Worm (Caenorhabditis elegans): ENCODE measurements around the gene ugt-29.

ugt-29 gene

DNA sequence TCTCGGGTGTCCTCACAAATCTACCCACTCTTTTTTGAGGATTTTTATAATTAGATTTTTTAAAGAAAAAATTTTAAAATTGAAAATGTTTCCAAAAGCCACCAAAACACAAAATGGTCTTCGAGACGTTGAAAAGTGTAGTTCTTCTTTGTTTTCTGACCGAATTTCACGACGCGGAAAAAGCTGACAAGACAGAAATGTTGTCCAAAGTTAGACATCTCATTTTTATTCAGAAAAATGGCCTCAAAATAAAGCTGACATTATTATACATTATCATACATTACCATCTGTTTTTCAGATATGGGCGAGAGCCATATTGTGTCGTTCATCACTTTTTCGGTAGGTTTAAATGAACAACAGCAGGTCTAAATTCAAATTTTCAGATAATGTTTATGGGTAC lies 19.7 kb downstream of the ugt-29 start, which contains the start of gene srx-22:
Gene srx-22, plus strand, starts transcription at position 301 of the 400 bp plus-strand sequence.
- TF ChIP-seq ets-7 (tag; optimal IDR thresholded peaks at IDR 0.05), result no peak
- no peak for TF ChIP-seq ceh-13 (GFP tag; optimal IDR thresholded peaks at IDR 0.05)
- no peak for TF ChIP-seq tbx-37 (GFP tag; conservative IDR thresholded peaks at IDR 0.05)
- TF ChIP-seq tbx-11 (GFP tag; IDR thresholded peaks at IDR 0.05), result no peak
- TF ChIP-seq tra-4 (tag; optimal IDR thresholded peaks at IDR 0.05), result no peak
- TF ChIP-seq aly-1 (tag; optimal IDR thresholded peaks at IDR 0.05), result no peak
- TF ChIP-seq flt-1 (GFP tag; IDR thresholded peaks at IDR 0.05), result no peak
- TF ChIP-seq B0310.2 (tag; optimal IDR thresholded peaks at IDR 0.05), result no peak
- no peak for TF ChIP-seq scrt-1 (GFP tag; IDR thresholded peaks at IDR 0.05)
- TF ChIP-seq ama-1 (optimal IDR thresholded peaks at IDR 0.05), result no peak
- no peak for TF ChIP-seq hmg-4 (GFP tag; optimal IDR thresholded peaks at IDR 0.05)
- TF ChIP-seq ceh-36 (tag; optimal IDR thresholded peaks at IDR 0.05), result no peak
- no peak for TF ChIP-seq pes-1 (GFP tag; IDR thresholded peaks at IDR 0.05)
- no peak for TF ChIP-seq F13C5.2 (tag; optimal IDR thresholded peaks at IDR 0.05)
- TF ChIP-seq hmbx-1 (tag; optimal IDR thresholded peaks at IDR 0.05), result no peak
- TF ChIP-seq hnd-1 (tag; optimal IDR thresholded peaks at IDR 0.05), result no peak
- TF ChIP-seq sea-1 (GFP tag; conservative IDR thresholded peaks at IDR 0.05), result no peak

DNA sequence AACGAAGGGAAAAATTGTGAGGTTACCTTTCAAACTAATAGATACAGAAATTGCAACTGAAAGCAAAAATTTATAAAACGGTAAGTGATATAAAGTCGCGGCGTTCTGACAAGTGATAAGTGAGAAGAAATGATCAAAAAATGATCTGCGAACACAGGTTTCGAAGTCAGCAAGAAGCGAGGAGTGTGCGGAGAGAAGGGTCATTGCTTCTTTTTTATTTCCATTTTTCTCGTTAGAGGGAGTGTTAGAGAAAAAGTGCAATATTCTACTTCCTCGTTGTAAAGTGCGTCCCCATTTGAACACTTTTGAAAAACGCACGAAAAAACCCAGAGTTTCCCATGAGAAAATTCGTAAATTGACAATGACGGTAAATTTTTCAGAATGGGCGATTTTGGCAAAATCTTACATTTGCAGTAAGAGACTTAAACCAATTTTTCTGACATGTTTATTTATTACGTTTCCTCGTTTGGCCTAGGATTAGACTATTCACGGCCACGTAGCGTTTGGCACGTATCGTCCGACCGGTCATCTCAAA lies 22.8 kb downstream of the ugt-29 start, which contains the start of the genes fbxa-72 and srx-21:
Gene fbxa-72, minus strand, starts transcription at position 204 of the 535 bp plus-strand sequence.
Gene srx-21, plus strand, starts transcription at position 485 of the 535 bp plus-strand sequence.
- no peak for TF ChIP-seq sea-1 (GFP tag; conservative IDR thresholded peaks at IDR 0.05)
- no peak for TF ChIP-seq hmbx-1 (tag; optimal IDR thresholded peaks at IDR 0.05)
- TF ChIP-seq flt-1 (GFP tag; IDR thresholded peaks at IDR 0.05), result no peak
- no peak for TF ChIP-seq hmg-4 (GFP tag; optimal IDR thresholded peaks at IDR 0.05)
- TF ChIP-seq ama-1 (optimal IDR thresholded peaks at IDR 0.05), result no peak
- TF ChIP-seq aly-1 (tag; optimal IDR thresholded peaks at IDR 0.05), result no peak
- no peak for TF ChIP-seq ets-7 (tag; optimal IDR thresholded peaks at IDR 0.05)
- TF ChIP-seq tra-4 (tag; optimal IDR thresholded peaks at IDR 0.05), result no peak
- TF ChIP-seq ceh-36 (tag; optimal IDR thresholded peaks at IDR 0.05), result no peak

DNA sequence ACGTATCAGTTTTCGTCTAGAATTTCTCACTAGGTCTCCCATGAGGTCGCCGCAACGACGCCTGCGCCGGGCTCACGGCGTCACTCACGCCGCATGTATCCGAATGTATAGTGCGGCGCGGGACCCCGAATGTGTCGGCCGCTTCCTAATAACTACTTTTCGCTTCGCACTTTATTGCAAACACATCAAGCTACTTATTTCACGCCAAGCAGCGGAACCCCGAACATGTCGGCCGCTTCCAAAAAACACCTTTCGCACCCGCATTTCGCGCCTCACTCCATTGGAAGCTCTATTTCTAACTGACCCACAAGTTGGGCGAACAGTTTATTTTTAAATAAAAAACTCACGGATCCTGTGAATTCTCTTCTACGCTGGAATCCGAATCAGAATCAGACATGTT lies 23.3 kb downstream of the ugt-29 start:
- no peak for TF ChIP-seq aly-1 (tag; optimal IDR thresholded peaks at IDR 0.05)
- no peak for TF ChIP-seq flt-1 (GFP tag; IDR thresholded peaks at IDR 0.05)
- TF ChIP-seq tbx-37 (GFP tag; conservative IDR thresholded peaks at IDR 0.05), result no peak
- TF ChIP-seq tra-4 (tag; optimal IDR thresholded peaks at IDR 0.05), result no peak
- no peak for TF ChIP-seq ama-1 (optimal IDR thresholded peaks at IDR 0.05)
- TF ChIP-seq scrt-1 (GFP tag; IDR thresholded peaks at IDR 0.05), result no peak
- no peak for TF ChIP-seq tbx-11 (GFP tag; IDR thresholded peaks at IDR 0.05)
- TF ChIP-seq F13C5.2 (tag; optimal IDR thresholded peaks at IDR 0.05), result no peak
- TF ChIP-seq ceh-13 (GFP tag; optimal IDR thresholded peaks at IDR 0.05), result no peak
- no peak for TF ChIP-seq pes-1 (GFP tag; IDR thresholded peaks at IDR 0.05)
- TF ChIP-seq B0310.2 (tag; optimal IDR thresholded peaks at IDR 0.05), result no peak
- no peak for TF ChIP-seq ets-7 (tag; optimal IDR thresholded peaks at IDR 0.05)
- no peak for TF ChIP-seq sea-1 (GFP tag; conservative IDR thresholded peaks at IDR 0.05)
- TF ChIP-seq hmg-4 (GFP tag; optimal IDR thresholded peaks at IDR 0.05), result no peak
- no peak for TF ChIP-seq ceh-36 (tag; optimal IDR thresholded peaks at IDR 0.05)
- TF ChIP-seq hnd-1 (tag; optimal IDR thresholded peaks at IDR 0.05), result no peak
- TF ChIP-seq hmbx-1 (tag; optimal IDR thresholded peaks at IDR 0.05), result no peak

DNA sequence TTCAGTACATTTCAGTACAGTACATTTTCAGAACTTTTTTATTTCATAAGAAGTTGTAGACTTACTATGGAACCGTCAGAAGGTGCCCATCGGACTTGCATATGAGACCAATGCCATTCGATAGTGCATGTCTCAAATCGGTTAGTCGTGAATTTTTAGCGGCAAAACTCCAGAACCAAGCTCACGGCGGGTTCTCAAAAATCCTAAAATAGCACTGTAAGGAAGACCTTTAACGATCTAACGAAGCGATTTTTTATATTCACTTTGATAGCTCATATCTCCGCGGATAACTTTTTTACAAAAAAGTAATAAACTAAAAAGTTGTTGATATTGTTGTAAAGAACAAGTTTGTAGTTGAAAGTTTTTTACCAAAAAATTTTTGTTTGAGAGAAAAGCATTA lies 25.2 kb downstream of the ugt-29 start, which contains the start of gene sru-25:
Gene sru-25, minus strand, starts transcription at position 101 of the 400 bp plus-strand sequence.
- TF ChIP-seq hmg-4 (GFP tag; optimal IDR thresholded peaks at IDR 0.05), result no peak
- TF ChIP-seq hnd-1 (tag; optimal IDR thresholded peaks at IDR 0.05), result no peak
- no peak for TF ChIP-seq sea-1 (GFP tag; conservative IDR thresholded peaks at IDR 0.05)
- no peak for TF ChIP-seq ceh-36 (tag; optimal IDR thresholded peaks at IDR 0.05)

DNA sequence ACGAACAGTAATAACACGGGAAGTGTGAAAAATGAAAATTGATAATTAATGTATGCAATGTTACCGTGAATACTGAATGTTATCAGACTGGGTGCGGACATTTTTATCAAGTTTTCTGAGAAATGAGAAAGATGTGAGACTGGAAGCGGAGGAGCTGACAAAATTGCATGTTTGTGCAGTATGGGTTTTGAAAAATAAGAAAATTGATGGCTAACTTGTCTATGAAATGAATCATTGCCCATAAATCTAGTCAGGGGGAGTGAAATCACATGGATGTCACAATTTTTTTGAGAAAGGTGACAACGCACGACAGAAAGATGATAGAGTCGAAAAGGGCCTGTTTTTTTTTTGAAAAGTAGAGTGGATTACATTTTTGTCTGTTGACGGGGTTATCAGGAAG lies 28.0 kb downstream of the ugt-29 start, which contains the start of gene sru-24:
Gene sru-24, minus strand, starts transcription at position 101 of the 400 bp plus-strand sequence.
- TF ChIP-seq hnd-1 (tag; optimal IDR thresholded peaks at IDR 0.05) (no peak), tbx-37 (GFP tag; conservative IDR thresholded peaks at IDR 0.05) (no peak)

DNA sequence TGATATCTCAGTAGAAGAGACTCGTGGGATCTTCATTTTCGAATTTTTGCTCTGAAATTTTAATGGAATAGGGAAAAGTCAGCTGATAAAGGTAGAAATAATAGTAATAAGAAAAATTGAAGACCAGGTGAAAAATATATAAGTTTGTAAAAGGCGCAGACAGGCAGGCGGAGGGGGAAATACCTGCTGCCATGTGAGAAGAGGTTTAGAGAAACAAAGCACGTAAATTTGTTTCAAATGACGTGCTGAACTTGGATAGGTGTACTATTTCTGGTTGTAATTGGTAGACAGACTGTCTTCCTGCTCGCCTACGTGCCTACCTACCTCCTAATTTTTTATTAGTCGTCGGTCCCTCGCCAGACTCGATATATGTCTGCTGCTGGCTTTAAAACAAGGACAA lies 31.9 kb downstream of the ugt-29 start, which contains the start of gene nhr-180:
Gene nhr-180, minus strand, starts transcription at position 52 of the 400 bp plus-strand sequence.
- TF ChIP-seq F13C5.2 (tag; optimal IDR thresholded peaks at IDR 0.05) (no peak), hmbx-1 (tag; optimal IDR thresholded peaks at IDR 0.05) (no peak), hnd-1 (tag; optimal IDR thresholded peaks at IDR 0.05) (no peak), ceh-13 (GFP tag; optimal IDR thresholded peaks at IDR 0.05) (no peak), sea-1 (GFP tag; conservative IDR thresholded peaks at IDR 0.05) (no peak), ama-1 (optimal IDR thresholded peaks at IDR 0.05) (no peak), aly-1 (tag; optimal IDR thresholded peaks at IDR 0.05) (no peak), tbx-37 (GFP tag; conservative IDR thresholded peaks at IDR 0.05) (no peak), ceh-36 (tag; optimal IDR thresholded peaks at IDR 0.05) (no peak), B0310.2 (tag; optimal IDR thresholded peaks at IDR 0.05) (no peak), scrt-1 (GFP tag; IDR thresholded peaks at IDR 0.05) (no peak), tbx-11 (GFP tag; IDR thresholded peaks at IDR 0.05) (no peak), flt-1 (GFP tag; IDR thresholded peaks at IDR 0.05) (no peak), tra-4 (tag; optimal IDR thresholded peaks at IDR 0.05) (no peak), hmg-4 (GFP tag; optimal IDR thresholded peaks at IDR 0.05) (no peak), pes-1 (GFP tag; IDR thresholded peaks at IDR 0.05) (no peak)

DNA sequence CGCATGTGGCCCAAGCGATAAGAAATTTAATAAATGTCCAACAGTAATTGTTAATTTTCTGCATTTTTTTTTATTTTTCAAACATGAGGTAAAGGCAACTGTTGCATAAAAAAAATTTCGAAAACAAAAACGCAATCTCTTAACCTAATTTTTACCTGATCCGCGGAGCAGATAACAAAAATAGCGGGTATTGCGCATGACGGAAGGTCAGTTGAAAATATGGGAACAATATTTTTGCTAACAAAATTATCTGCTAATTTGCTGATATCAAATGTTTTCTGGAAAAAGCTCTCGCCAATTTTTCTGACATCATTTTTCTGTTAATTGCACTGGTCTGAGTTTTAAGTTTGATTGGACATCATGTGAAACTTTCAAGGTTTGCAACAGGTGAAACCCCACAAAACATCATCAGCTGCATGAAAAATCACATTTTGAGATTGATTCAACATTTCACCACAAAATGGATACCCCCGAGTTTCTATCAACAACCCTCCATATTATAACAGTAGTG lies 35.0 kb downstream of the ugt-29 start, which contains the start of the genes F31F4.11 and srh-266:
Gene F31F4.11, minus strand, starts transcription at position 101 of the 511 bp plus-strand sequence.
Gene srh-266, plus strand, starts transcription at position 461 of the 511 bp plus-strand sequence.
- no peak for TF ChIP-seq ets-7 (tag; optimal IDR thresholded peaks at IDR 0.05)
- TF ChIP-seq flt-1 (GFP tag; IDR thresholded peaks at IDR 0.05), result no peak
- no peak for TF ChIP-seq aly-1 (tag; optimal IDR thresholded peaks at IDR 0.05)
- TF ChIP-seq hmg-4 (GFP tag; optimal IDR thresholded peaks at IDR 0.05), result no peak
- TF ChIP-seq hmbx-1 (tag; optimal IDR thresholded peaks at IDR 0.05), result no peak
- TF ChIP-seq tra-4 (tag; optimal IDR thresholded peaks at IDR 0.05), result no peak
- no peak for TF ChIP-seq pes-1 (GFP tag; IDR thresholded peaks at IDR 0.05)
- TF ChIP-seq sea-1 (GFP tag; conservative IDR thresholded peaks at IDR 0.05), result no peak
- no peak for TF ChIP-seq B0310.2 (tag; optimal IDR thresholded peaks at IDR 0.05)
- TF ChIP-seq tbx-11 (GFP tag; IDR thresholded peaks at IDR 0.05), result no peak
- no peak for TF ChIP-seq hnd-1 (tag; optimal IDR thresholded peaks at IDR 0.05)
- no peak for TF ChIP-seq ceh-36 (tag; optimal IDR thresholded peaks at IDR 0.05)
- no peak for TF ChIP-seq ama-1 (optimal IDR thresholded peaks at IDR 0.05)
- TF ChIP-seq tbx-37 (GFP tag; conservative IDR thresholded peaks at IDR 0.05), result no peak
